Worm (Caenorhabditis elegans): Measurements from ENCODE around the gene R10H10.3.

The R10H10.3 gene

ce11 chrIV:10388263-10388662 is at the start of gene R10H10.3:
Gene R10H10.3 (plus strand): TSS chrIV:10388505.
- TF ChIP-seq gmeb-1 (tag; optimal IDR thresholded peaks at IDR 0.05) (no peak), lin-11 (tag; optimal IDR thresholded peaks at IDR 0.05) (no peak), nhr-21 (tag; optimal IDR thresholded peaks at IDR 0.05) (no peak), fos-1 (tag; optimal IDR thresholded peaks at IDR 0.05) (peak; percentile 89), unc-39 (tag; optimal IDR thresholded peaks at IDR 0.05) (no peak), aly-2 (tag; optimal IDR thresholded peaks at IDR 0.05) (no peak)

- TF ChIP-seq Y55F3AM.14 (GFP tag; optimal IDR thresholded peaks at IDR 0.05): no peak
- peak; percentile 41 for TF ChIP-seq crh-2 (tag; optimal IDR thresholded peaks at IDR 0.05)
- TF ChIP-seq nhr-25 (tag; optimal IDR thresholded peaks at IDR 0.05): no peak
Observed at ce11 chrIV:10339701-10340100, 48.6 kb upstream of the R10H10.3 start.

ce11 chrIV:10341618-10342360 is 46.5 kb upstream of the R10H10.3 start:
- no peak for TF ChIP-seq ceh-16 (tag; optimal IDR thresholded peaks at IDR 0.05)
- no peak for TF ChIP-seq dmd-4 (tag; optimal IDR thresholded peaks at IDR 0.05)
- TF ChIP-seq Y55F3AM.14 (GFP tag; optimal IDR thresholded peaks at IDR 0.05): peak; percentile 57
- TF ChIP-seq lsy-2 (tag; optimal IDR thresholded peaks at IDR 0.05): peak in 1 of 2 experiments; percentile 8
- TF ChIP-seq sma-9 (GFP tag; optimal IDR thresholded peaks at IDR 0.05): peak; percentile 28
- no peak for TF ChIP-seq sma-9 (tag; optimal IDR thresholded peaks at IDR 0.05)
- TF ChIP-seq nhr-129 (tag; optimal IDR thresholded peaks at IDR 0.05): peak; percentile 34
- peak; percentile 23 for TF ChIP-seq lin-11 (tag; optimal IDR thresholded peaks at IDR 0.05)
- peak in 1 of 2 experiments; percentile 36 for TF ChIP-seq mdl-1 (tag; optimal IDR thresholded peaks at IDR 0.05)
- peak; percentile 40 for TF ChIP-seq C34F6.9 (tag; optimal IDR thresholded peaks at IDR 0.05)

ce11 chrIV:10342361-10342706 is 46.0 kb upstream of the R10H10.3 start:
- TF ChIP-seq F13H6.1 (tag; optimal IDR thresholded peaks at IDR 0.05): peak; percentile 74
- TF ChIP-seq elt-1 (tag; optimal IDR thresholded peaks at IDR 0.05): no peak
- no peak for TF ChIP-seq nhr-10 (tag; optimal IDR thresholded peaks at IDR 0.05)
- TF ChIP-seq snpc-4 (tag; optimal IDR thresholded peaks at IDR 0.05): peak; percentile 1
- no peak for TF ChIP-seq nhr-237 (tag; optimal IDR thresholded peaks at IDR 0.05)
- no peak for TF ChIP-seq C34F6.9 (tag; optimal IDR thresholded peaks at IDR 0.05)
- peak; percentile 48 for TF ChIP-seq egl-27 (tag; optimal IDR thresholded peaks at IDR 0.05)
- TF ChIP-seq unc-39 (tag; optimal IDR thresholded peaks at IDR 0.05): no peak
- TF ChIP-seq mdl-1 (tag; optimal IDR thresholded peaks at IDR 0.05): peak in 1 of 2 experiments; percentile 15
- TF ChIP-seq unc-62 (GFP tag; optimal IDR thresholded peaks at IDR 0.05): peak; percentile 15
- TF ChIP-seq nhr-11 (tag; optimal IDR thresholded peaks at IDR 0.05): no peak
- TF ChIP-seq peb-1 (tag; optimal IDR thresholded peaks at IDR 0.05): no peak
- TF ChIP-seq unc-55 (GFP tag; optimal IDR thresholded peaks at IDR 0.05): peak; percentile 87
- TF ChIP-seq sma-9 (GFP tag; optimal IDR thresholded peaks at IDR 0.05): peak; percentile 86
- no peak for TF ChIP-seq sma-9 (tag; optimal IDR thresholded peaks at IDR 0.05)
- TF ChIP-seq nhr-21 (tag; optimal IDR thresholded peaks at IDR 0.05): peak; percentile 84
- peak; percentile 46 for TF ChIP-seq gmeb-1 (tag; optimal IDR thresholded peaks at IDR 0.05)
- peak; percentile 100 for TF ChIP-seq blmp-1 (tag; optimal IDR thresholded peaks at IDR 0.05; ENCODE audit: insufficient read depth)
- TF ChIP-seq lin-13 (GFP tag; optimal IDR thresholded peaks at IDR 0.05): no peak
- no peak for TF ChIP-seq aly-2 (tag; optimal IDR thresholded peaks at IDR 0.05)
- TF ChIP-seq sem-4 (tag; optimal IDR thresholded peaks at IDR 0.05): no peak
- TF ChIP-seq nhr-129 (tag; optimal IDR thresholded peaks at IDR 0.05): peak; percentile 37
- TF ChIP-seq nhr-23 (tag; optimal IDR thresholded peaks at IDR 0.05): no peak
- TF ChIP-seq nhr-25 (tag; optimal IDR thresholded peaks at IDR 0.05): peak; percentile 44
- TF ChIP-seq nhr-12 (tag; optimal IDR thresholded peaks at IDR 0.05): no peak
- TF ChIP-seq dmd-4 (tag; optimal IDR thresholded peaks at IDR 0.05): no peak
- TF ChIP-seq lsy-2 (tag; optimal IDR thresholded peaks at IDR 0.05): peak in 1 of 2 experiments; percentile 52
- TF ChIP-seq sma-3 (GFP tag; optimal IDR thresholded peaks at IDR 0.05): peak; percentile 79
- no peak for TF ChIP-seq lin-11 (tag; optimal IDR thresholded peaks at IDR 0.05)
- TF ChIP-seq ztf-1 (GFP tag; conservative IDR thresholded peaks at IDR 0.05): no peak
- no peak for TF ChIP-seq nhr-6 (tag; optimal IDR thresholded peaks at IDR 0.05)
- no peak for TF ChIP-seq nhr-77 (tag; optimal IDR thresholded peaks at IDR 0.05)
- TF ChIP-seq crh-2 (tag; optimal IDR thresholded peaks at IDR 0.05): peak; percentile 93
- peak; percentile 77 for TF ChIP-seq ztf-4 (tag; optimal IDR thresholded peaks at IDR 0.05)
- TF ChIP-seq skn-1 (tag; optimal IDR thresholded peaks at IDR 0.05): peak; percentile 65
- no peak for TF ChIP-seq ceh-16 (tag; optimal IDR thresholded peaks at IDR 0.05)
- no peak for TF ChIP-seq alr-1 (tag; optimal IDR thresholded peaks at IDR 0.05)
- TF ChIP-seq zag-1 (tag; optimal IDR thresholded peaks at IDR 0.05): no peak
- TF ChIP-seq ZK546.5 (tag; optimal IDR thresholded peaks at IDR 0.05): no peak
- peak; percentile 95 for TF ChIP-seq fos-1 (tag; optimal IDR thresholded peaks at IDR 0.05)
- TF ChIP-seq mbf-1 (tag; optimal IDR thresholded peaks at IDR 0.05): no peak
- peak; percentile 84 for TF ChIP-seq mab-5 (tag; optimal IDR thresholded peaks at IDR 0.05)
